Fruit fly (Drosophila melanogaster) ovary, adult (tissue): Measurements from ENCODE around the gene png.

Source experiments
- CG17801 ChIP-seq: fragments of 200-800 bp; optimal IDR thresholded peaks from 2 replicates; lab custom pipeline; 2019; ENCODE audit warnings: missing biosample characterization, mild to moderate bottlenecking, missing genetic modification characterization, moderate library complexity; ENCODE audit not compliant: partially characterized antibody

Gene png

DNA sequence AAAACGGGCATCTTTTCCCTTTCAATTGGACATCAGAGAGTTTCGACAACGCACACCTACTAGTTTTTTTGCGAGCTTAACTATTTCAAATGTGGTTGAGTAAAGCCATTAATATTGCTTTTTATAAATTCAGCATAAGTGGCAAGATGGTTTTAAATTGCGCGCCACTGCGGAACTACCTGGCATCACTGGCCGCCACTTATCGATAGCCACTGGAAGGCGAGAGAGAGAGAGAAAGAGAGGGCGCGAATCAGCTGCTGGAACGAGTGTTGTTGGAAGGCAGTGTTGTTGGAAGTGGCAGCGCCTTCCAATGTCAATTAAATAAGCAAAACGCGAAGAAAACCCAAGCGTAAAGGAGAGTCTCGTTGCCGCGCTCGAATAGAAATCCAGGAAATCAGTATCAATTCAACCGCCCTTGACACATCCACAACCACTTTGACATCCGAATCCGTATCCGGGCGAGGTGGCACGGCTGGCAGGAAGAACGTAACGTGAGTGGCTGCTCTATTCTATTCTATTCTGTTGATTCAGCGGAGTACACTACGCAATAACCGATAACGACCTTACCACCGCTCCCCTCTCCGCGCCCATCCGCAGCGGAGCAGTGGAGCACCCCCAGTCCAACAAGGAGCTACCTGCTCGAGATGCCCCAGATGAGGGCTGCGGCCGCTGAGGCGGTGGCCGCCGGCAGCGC, 18.0 kb upstream of the png start, which contains the start of gene AMPKalpha:
Gene AMPKalpha (plus strand): TSS at position 272 of the 694 bp plus-strand sequence.
- no peak for TF ChIP-seq CG17801 (GFP tag; lab: Kevin White, UChicago)

DNA sequence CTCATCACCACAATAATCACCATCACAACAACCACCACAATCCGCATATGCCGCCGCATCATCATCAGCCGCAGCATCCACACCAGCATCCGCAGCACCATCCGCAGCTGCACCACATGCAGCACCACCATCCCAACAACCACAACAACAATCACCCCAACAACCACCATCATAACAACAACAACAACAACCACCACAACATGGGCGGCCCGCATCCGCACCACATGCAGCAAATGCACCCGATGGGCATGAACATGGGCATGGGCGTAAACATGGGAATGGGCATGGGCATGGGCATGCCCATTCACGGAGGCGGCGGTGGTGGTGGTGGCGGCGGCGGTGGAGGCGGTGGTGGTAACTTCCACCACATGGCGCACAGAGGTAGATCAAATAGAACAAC, 15.3 kb upstream of the png start:
- no peak for TF ChIP-seq CG17801 (GFP tag; lab: Kevin White, UChicago)

DNA sequence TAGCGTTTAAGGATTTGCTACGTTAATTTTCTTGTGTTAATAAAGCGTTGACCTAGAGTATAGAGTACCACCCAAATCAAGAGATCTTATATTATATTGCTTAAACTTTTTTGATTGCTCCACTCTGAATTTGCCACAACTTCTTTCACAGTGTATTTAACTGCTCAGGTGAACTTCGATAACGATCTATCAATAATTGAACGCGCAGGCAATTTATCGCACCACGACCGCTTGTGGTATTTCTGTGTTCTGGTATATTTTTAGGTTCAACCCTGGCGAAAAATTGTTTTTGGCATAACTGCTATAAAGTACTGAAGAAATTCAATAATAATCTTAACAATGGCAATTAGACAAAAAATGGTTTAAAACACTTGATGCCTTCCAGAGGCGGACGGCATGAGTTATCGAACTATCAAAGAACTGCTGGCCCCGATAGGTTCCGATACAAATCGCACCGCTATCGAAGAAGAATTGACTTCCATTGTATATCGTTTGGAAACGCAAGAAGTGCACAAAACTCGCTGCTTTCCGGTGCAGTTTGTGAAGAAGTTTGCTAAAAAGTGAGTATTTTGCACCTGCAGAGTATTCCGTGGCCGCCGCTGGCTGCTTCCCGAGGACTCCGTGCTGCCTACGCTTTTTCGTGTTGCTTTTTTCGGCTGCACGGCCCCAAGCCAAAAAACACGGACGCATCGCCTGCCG, 12.9 kb upstream of the png start, which contains the start of gene ssx:
Gene ssx (plus strand): TSS at position 477 of the 699 bp plus-strand sequence.
- TF ChIP-seq CG17801 (GFP tag; lab: Kevin White, UChicago) = peak; percentile 51

- TF ChIP-seq CG17801 (GFP tag; lab: Kevin White, UChicago) = no peak
Observed at dm6 chrX:1368949-1369348, 11.5 kb upstream of the png start, which contains the start of gene CG14770. Gene CG14770 (plus strand): TSS chrX:1369249.

DNA sequence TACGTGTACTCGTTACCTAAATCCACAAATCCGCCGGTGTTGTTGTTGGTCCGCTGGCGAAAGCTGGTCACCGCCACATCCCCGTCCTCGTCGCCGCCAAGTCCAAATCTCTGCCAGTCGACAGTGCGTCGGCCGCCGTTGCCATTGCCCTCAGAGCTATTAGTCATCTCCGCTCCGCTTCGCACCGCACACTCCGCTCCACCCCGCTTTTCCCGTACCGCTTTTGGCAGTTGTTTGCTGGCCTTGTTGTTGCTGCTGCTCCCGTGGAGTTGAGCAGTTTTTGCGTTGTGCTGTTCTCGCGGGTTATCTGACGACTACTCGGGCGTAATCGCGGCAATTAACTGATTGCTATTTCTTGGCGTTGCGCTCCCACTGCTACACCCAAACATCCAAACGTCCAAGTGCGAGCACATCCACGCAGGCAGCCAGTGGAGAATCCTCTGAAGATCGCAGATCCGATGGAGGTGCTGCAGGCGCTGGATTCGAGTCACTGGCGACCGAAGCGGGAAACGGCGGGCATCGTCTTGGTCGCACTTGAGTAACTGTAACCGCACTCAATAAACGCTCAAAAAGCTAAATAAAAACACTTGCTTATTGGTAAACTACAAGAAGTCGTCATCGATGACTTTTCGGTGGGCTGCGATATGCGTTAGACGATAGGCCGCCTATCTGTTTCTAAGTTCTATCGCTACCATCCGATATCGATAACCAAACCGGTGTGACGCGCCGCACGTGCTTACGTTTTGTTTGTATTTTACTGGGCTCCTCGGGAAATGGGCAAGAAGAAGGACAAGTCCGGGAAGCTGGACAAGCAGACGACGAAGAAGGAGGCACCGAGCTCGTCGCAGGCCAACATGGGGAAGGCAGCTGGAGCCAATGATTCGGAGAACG, 3.8 kb downstream of the png start, which contains the start of the genes CG12773 and CG11417:
Gene CG12773 (minus strand): TSS at position 660 of the 891 bp plus-strand sequence.
Gene CG11417 (plus strand): TSS at position 693 of the 891 bp plus-strand sequence.
- TF ChIP-seq CG17801 (GFP tag; lab: Kevin White, UChicago) = no peak

dm6 chrX:1349255-1349654, 8.1 kb downstream of the png start, which contains the start of gene MTPAP:
Gene MTPAP (minus strand): TSS chrX:1349357.
- no peak for TF ChIP-seq CG17801 (GFP tag; lab: Kevin White, UChicago)

dm6 chrX:1346833-1347232, 10.6 kb downstream of the png start:
- no peak for TF ChIP-seq CG17801 (GFP tag; lab: Kevin White, UChicago)

DNA sequence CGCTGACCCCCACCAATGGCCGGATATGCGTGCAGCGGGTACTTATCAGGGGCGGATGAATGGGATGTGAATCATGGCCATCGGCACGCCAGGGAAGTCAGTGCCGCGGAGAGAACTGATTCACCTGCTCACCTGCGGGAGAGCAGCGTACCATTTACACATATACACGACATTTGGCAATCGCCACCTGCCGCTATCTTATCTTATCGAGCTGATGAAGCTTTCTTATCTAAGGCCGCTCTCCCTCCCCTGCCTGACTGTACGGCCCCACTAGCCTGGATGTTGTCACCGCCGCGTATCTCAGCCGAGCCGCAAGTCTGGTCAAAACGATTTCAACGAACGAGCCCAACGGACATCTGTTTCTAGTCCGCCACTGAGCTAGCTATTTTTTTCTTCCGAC, 11.1 kb downstream of the png start, which contains the start of gene Tsp2A:
Gene Tsp2A (plus strand): TSS at position 298 of the 400 bp plus-strand sequence.
- TF ChIP-seq CG17801 (GFP tag; lab: Kevin White, UChicago) = no peak

DNA sequence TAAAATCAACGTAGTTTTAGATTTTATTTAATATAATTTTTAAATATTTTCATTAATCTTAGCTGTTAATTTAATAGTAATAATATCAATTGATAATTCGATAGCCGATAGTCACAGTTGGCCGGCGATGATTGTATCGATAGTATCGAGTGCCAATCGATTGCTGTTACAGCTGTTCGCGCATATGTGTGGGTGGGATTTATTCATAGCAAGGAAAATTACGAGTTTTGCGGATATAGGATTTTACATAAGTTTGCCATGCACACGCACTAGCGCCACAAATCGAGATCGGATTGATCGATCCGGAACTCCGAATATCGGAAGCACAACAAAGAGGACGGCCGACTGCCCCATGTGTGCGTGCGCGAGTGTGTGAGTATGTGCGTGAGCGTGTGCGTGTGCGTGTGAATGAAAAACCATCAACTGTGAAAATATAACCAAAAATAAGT, 15.4 kb downstream of the png start, which contains the start of gene Naa30A:
Gene Naa30A (plus strand): TSS at position 163 of the 449 bp plus-strand sequence.
- peak; percentile 51 for TF ChIP-seq CG17801 (GFP tag; lab: Kevin White, UChicago)

dm6 chrX:1341528-1341927, 15.9 kb downstream of the png start, which contains the start of gene CG11409:
Gene CG11409 (minus strand): TSS chrX:1341587.
- TF ChIP-seq CG17801 (GFP tag; lab: Kevin White, UChicago) = no peak

DNA sequence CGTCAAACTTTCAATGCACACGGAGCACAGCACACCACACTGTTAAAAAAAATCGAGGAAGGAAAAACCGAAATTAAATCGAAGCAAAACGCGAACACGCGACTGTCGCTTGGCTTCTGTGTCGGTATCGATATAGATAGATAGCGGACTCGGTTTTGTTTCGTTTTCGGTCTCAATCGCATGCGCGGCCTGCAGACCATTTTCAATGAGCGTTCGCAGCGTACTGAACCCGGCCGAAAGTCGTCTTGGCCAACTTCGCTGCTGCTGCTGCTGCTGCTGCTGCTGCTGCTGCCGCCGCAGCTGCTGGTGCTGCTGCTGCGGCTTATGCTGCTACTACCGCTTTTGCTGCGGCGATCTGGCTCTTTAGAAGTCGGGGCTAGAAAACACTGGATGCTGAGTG, 19.4 kb downstream of the png start:
- TF ChIP-seq CG17801 (GFP tag; lab: Kevin White, UChicago) = no peak

dm6 chrX:1322214-1322613, 35.2 kb downstream of the png start, which contains the start of gene DAAM:
Gene DAAM (minus strand): TSS chrX:1322362.
- peak; percentile 61 for TF ChIP-seq CG17801 (GFP tag; lab: Kevin White, UChicago)

DNA sequence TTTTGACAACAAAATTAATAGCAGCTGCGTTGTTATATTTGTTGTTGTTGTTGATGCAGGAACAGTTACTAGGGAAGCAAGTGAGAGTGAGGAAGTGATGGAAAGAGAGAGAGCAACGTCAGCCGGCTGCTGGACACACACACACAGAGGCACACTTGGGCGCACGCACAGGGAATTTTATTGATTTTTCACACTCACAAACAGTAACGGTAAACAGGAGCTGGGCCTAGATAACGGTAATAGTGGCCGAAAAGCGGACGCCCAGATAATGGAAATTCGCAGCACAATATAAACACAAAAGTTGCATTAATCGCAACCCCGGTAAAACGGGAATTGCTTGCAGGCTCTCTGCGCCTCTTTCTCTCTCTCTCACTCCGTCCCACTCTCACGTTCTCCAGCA, 35.7 kb downstream of the png start:
- TF ChIP-seq CG17801 (GFP tag; lab: Kevin White, UChicago) = no peak

DNA sequence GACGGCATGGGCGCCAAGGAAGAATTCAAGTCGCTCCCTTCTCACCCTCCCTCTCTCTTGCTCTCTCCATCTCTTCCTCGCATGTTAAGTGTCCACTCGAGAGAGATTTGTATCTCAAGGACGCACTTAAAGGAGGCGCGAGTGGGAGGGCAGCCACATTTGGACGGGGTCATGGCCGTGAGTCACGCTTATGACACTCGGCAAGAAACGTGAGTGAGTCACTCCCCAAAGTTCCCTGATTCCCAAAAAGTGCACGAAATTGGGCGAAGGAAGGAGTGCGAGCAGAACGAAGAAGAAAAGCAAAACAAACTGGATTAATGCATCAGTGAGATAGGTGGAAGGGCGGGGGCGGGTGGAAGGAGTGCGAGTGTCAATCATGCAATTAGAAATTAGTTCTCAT, 36.4 kb downstream of the png start:
- no peak for TF ChIP-seq CG17801 (GFP tag; lab: Kevin White, UChicago)
